Worm (Caenorhabditis elegans) whole organism, young adult: ENCODE measurements around the gene str-146.

Experiments used
- B0035.1 ChIP-seq: sonication (generic microtip); optimal IDR thresholded peaks from 2 replicates; lab custom pipeline; 2016; ENCODE audit warnings: missing genetic modification characterization, mild to moderate bottlenecking, missing compliant biosample characterization, missing genotype, missing genetic modification reagents
- F23B12.7 ChIP-seq: sonication (generic microtip); optimal IDR thresholded peaks from 2 replicates; lab custom pipeline; 2017; ENCODE audit warnings: missing genetic modification characterization, mild to moderate bottlenecking, missing compliant biosample characterization, antibody characterized with exemption, moderate library complexity; ENCODE audit not compliant: insufficient read depth
- Y53F4B.3 ChIP-seq: fragments of 200-800 bp; sonication (Bioruptor generic); IDR thresholded peaks from 2 replicates; pipeline ENCODE4 v1.3.6; 2022; ENCODE audit warnings: missing genetic modification reagents, missing genetic modification characterization, missing compliant biosample characterization
- Y95B8A.8 ChIP-seq: fragments of 200-800 bp; sonication (Bioruptor generic); IDR thresholded peaks from 2 replicates; pipeline ENCODE4 v1.3.6; 2022; ENCODE audit warnings: missing genetic modification reagents, missing genetic modification characterization, missing compliant biosample characterization
- ZK185.1 ChIP-seq: sonication (generic microtip); optimal IDR thresholded peaks from 2 replicates; lab custom pipeline; 2016; ENCODE audit warnings: mild to moderate bottlenecking, missing genetic modification characterization, missing compliant biosample characterization; ENCODE audit not compliant: poor library complexity, severe bottlenecking
- attf-5 ChIP-seq: fragments of 200-800 bp; sonication (Bioruptor generic); optimal IDR thresholded peaks from 2 replicates; lab custom pipeline; 2018; ENCODE audit warnings: mild to moderate bottlenecking, missing genetic modification characterization, missing compliant biosample characterization
- bed-2 ChIP-seq: fragments of 200-800 bp; sonication (Bioruptor generic); IDR thresholded peaks from 2 replicates; pipeline ENCODE4 v1.3.6; 2022; ENCODE audit warnings: missing genetic modification reagents, missing genetic modification characterization, missing compliant biosample characterization
- gei-17 ChIP-seq: fragments of 200-800 bp; sonication (Bioruptor generic); optimal IDR thresholded peaks from 2 replicates; lab custom pipeline; 2018; ENCODE audit warnings: mild to moderate bottlenecking, missing genetic modification characterization, missing compliant biosample characterization
- hlh-12 ChIP-seq: sonication (generic microtip); optimal IDR thresholded peaks from 2 replicates; lab custom pipeline; 2016; ENCODE audit warnings: missing genetic modification characterization, missing compliant biosample characterization
- let-607 ChIP-seq, 2 experiments: fragments of 200-800 bp in 1 of 2; sonication (Bioruptor generic) in 1 of 2; sonication (generic microtip) in 1 of 2; optimal IDR thresholded peaks; 2 replicates each; lab custom pipeline; 2016 to 2018; ENCODE audit warnings: mild to moderate bottlenecking in 2 of 2, missing compliant biosample characterization in 2 of 2, missing genetic modification characterization in 2 of 2, moderate library complexity in 2 of 2, missing genotype in 1 of 2
- mcd-1 ChIP-seq: fragments of 200-800 bp; sonication (Bioruptor generic); IDR thresholded peaks from 2 replicates; pipeline ENCODE4 v1.3.6; 2022; ENCODE audit warnings: missing genetic modification reagents, missing genetic modification characterization, missing compliant biosample characterization
- pha-4 ChIP-seq: fragments of 150-350 bp; sonication (generic microtip); optimal IDR thresholded peaks from 2 replicates; lab custom pipeline; 2014; ENCODE audit warnings: missing biosample characterization, missing genetic modification reagents, missing genetic modification characterization
- ztf-22 ChIP-seq: fragments of 200-800 bp; sonication (Bioruptor generic); optimal IDR thresholded peaks from 2 replicates; lab custom pipeline; 2018; ENCODE audit warnings: mild to moderate bottlenecking, missing genetic modification characterization, moderate library complexity, missing compliant biosample characterization
- ztf-26 ChIP-seq: sonication (generic microtip); optimal IDR thresholded peaks from 2 replicates; lab custom pipeline; 2017; ENCODE audit warnings: missing genetic modification characterization, missing compliant biosample characterization

DNA sequence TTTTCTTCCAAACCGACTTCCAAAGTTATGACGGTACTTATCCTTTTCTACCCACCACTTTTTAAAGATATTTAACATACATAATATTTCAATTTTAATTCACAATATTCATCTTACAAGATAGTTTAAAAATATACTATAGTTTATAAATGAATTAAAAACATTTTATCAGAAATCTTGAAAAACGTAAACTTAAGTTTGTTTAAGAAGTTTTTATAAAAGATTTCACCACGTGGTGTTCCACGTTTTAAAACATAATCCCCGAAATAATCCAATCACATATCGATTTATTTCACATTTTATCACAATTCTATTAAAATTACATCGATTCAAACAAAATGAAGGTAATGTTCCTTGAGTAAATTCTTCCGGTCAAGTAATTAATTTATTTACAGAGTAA is 48.6 kb downstream of the str-146 start, which contains the start of gene ZC513.3:
- TF ChIP-seq ztf-22 (GFP tag; lab: Kevin White, UChicago) (no peak), Y53F4B.3 (GFP tag; lab: Robert Waterston, UW) (no peak), ZK185.1 (tag; lab: Kevin White, UChicago) (no peak), bed-2 (no peak), pha-4 (no peak), mcd-1 (GFP tag; lab: Robert Waterston, UW) (no peak), hlh-12 (tag; lab: Kevin White, UChicago) (no peak), attf-5 (GFP tag; lab: Kevin White, UChicago) (no peak), gei-17 (no peak), ztf-26 (no peak), B0035.1 (no peak), F23B12.7 (tag; lab: Kevin White, UChicago) (no peak), let-607 (tag; optimal IDR thresholded peaks at IDR 0.05; lab: Kevin White, UChicago) (no peak), Y95B8A.8 (GFP tag; lab: Robert Waterston, UW) (no peak)
